Worm (Caenorhabditis elegans) whole organism, young adult: ENCODE data around the gene C29E4.17.

Experiments used
- B0035.1 ChIP-seq: sonication (generic microtip); optimal IDR thresholded peaks from 2 replicates; lab custom pipeline; 2016; ENCODE audit warnings: missing genetic modification characterization, mild to moderate bottlenecking, missing compliant biosample characterization, missing genotype, missing genetic modification reagents
- D2030.7 ChIP-seq: fragments of 200-800 bp; sonication (Bioruptor generic); IDR thresholded peaks from 2 replicates; pipeline ENCODE4 v1.3.6; 2022; ENCODE audit warnings: missing genetic modification reagents, missing genetic modification characterization, missing compliant biosample characterization
- F22D6.2 ChIP-seq: sonication (generic microtip); optimal IDR thresholded peaks from 2 replicates; lab custom pipeline; 2016; ENCODE audit warnings: mild to moderate bottlenecking, missing genetic modification characterization, missing compliant biosample characterization
- F37B4.10 ChIP-seq: fragments of 200-800 bp; sonication (Bioruptor generic); IDR thresholded peaks from 2 replicates; pipeline ENCODE4 v1.3.6; 2022; ENCODE audit warnings: missing genetic modification characterization, missing compliant biosample characterization
- K12H6.12 ChIP-seq: fragments of 200-800 bp; sonication (Bioruptor generic); optimal IDR thresholded peaks from 2 replicates; lab custom pipeline; 2018; ENCODE audit warnings: mild to moderate bottlenecking, missing genetic modification characterization, missing compliant biosample characterization
- T07F8.4 ChIP-seq: sonication (generic microtip); optimal IDR thresholded peaks from 2 replicates; lab custom pipeline; 2016; ENCODE audit warnings: mild to moderate bottlenecking, missing genetic modification characterization, moderate library complexity, missing compliant biosample characterization
- Y56A3A.18 ChIP-seq: fragments of 200-800 bp; sonication (Bioruptor generic); IDR thresholded peaks from 2 replicates; pipeline ENCODE4 v1.3.6; 2022; ENCODE audit warnings: missing genetic modification reagents, missing genetic modification characterization, missing compliant biosample characterization
- Y79H2A.3 ChIP-seq: fragments of 200-800 bp; sonication (Bioruptor generic); conservative IDR thresholded peaks from 2 replicates; pipeline ENCODE4 v1.3.6; 2022; ENCODE audit warnings: missing genetic modification reagents, missing genetic modification characterization, missing compliant biosample characterization
- Y95B8A.8 ChIP-seq: fragments of 200-800 bp; sonication (Bioruptor generic); IDR thresholded peaks from 2 replicates; pipeline ENCODE4 v1.3.6; 2022; ENCODE audit warnings: missing genetic modification reagents, missing genetic modification characterization, missing compliant biosample characterization
- ama-1 ChIP-seq, 3 experiments: fragments of 150-350 bp in 1 of 3; sonication (generic microtip) in 2 of 3; optimal IDR thresholded peaks; 2 replicates each; lab custom pipeline; 2014 to 2018; ENCODE audit warnings: missing biosample characterization in 2 of 3, missing genetic modification characterization in 2 of 3, missing genetic modification reagents in 2 of 3
- bed-1 ChIP-seq: fragments of 200-800 bp; sonication (Bioruptor generic); IDR thresholded peaks from 2 replicates; pipeline ENCODE4 v1.3.6; 2022; ENCODE audit warnings: missing genetic modification reagents, missing genetic modification characterization, missing compliant biosample characterization
- bed-2 ChIP-seq: fragments of 200-800 bp; sonication (Bioruptor generic); IDR thresholded peaks from 2 replicates; pipeline ENCODE4 v1.3.6; 2022; ENCODE audit warnings: missing genetic modification reagents, missing genetic modification characterization, missing compliant biosample characterization
- ceh-58 ChIP-seq: fragments of 200-800 bp; sonication (Bioruptor generic); IDR thresholded peaks from 2 replicates; pipeline ENCODE4 v1.3.6; 2022; ENCODE audit warnings: missing genetic modification characterization, missing compliant biosample characterization
- ceh-79 ChIP-seq: sonication (generic microtip); optimal IDR thresholded peaks from 2 replicates; lab custom pipeline; 2017; ENCODE audit warnings: mild to moderate bottlenecking, missing genetic modification characterization, missing compliant biosample characterization
- chd-7 ChIP-seq: sonication (generic microtip); optimal IDR thresholded peaks from 2 replicates; lab custom pipeline; 2016; ENCODE audit warnings: mild to moderate bottlenecking, missing genetic modification characterization, moderate library complexity, missing compliant biosample characterization
- dox-1 ChIP-seq: fragments of 200-800 bp; sonication (Bioruptor generic); IDR thresholded peaks from 2 replicates; pipeline ENCODE4 v1.3.6; 2022; ENCODE audit warnings: missing genetic modification reagents, missing genetic modification characterization, missing compliant biosample characterization
- efl-1 ChIP-seq: fragments of 150-350 bp; optimal IDR thresholded peaks from 2 replicates; lab custom pipeline; 2014; ENCODE audit warnings: missing biosample characterization, missing genetic modification reagents, missing genetic modification characterization
- egl-18 ChIP-seq: fragments of 200-800 bp; sonication (Bioruptor generic); IDR thresholded peaks from 2 replicates; pipeline ENCODE4 v1.3.6; 2022; ENCODE audit warnings: missing genetic modification reagents, missing genetic modification characterization, missing compliant biosample characterization
- egl-44 ChIP-seq: fragments of 200-800 bp; sonication (Bioruptor generic); IDR thresholded peaks from 2 replicates; pipeline ENCODE4 v1.3.6; 2022; ENCODE audit warnings: missing genetic modification reagents, missing genetic modification characterization, missing compliant biosample characterization
- egrh-3 ChIP-seq: fragments of 200-800 bp; sonication (Bioruptor generic); IDR thresholded peaks from 2 replicates; pipeline ENCODE4 v1.3.6; 2022; ENCODE audit warnings: missing genetic modification reagents, missing genetic modification characterization, missing compliant biosample characterization
- hlh-12 ChIP-seq: sonication (generic microtip); optimal IDR thresholded peaks from 2 replicates; lab custom pipeline; 2016; ENCODE audit warnings: missing genetic modification characterization, missing compliant biosample characterization
- hmg-20 ChIP-seq: fragments of 200-800 bp; sonication (Bioruptor generic); IDR thresholded peaks from 2 replicates; pipeline ENCODE4 v1.3.6; 2022; ENCODE audit warnings: missing genetic modification reagents, missing genetic modification characterization, missing compliant biosample characterization
- hrde-1 ChIP-seq: sonication (generic microtip); optimal IDR thresholded peaks from 2 replicates; lab custom pipeline; 2016; ENCODE audit warnings: missing genetic modification characterization, mild to moderate bottlenecking, missing compliant biosample characterization, moderate library complexity, missing genotype, missing genetic modification reagents, borderline replicate concordance
- let-607 ChIP-seq, 2 experiments: fragments of 200-800 bp in 1 of 2; sonication (Bioruptor generic) in 1 of 2; sonication (generic microtip) in 1 of 2; optimal IDR thresholded peaks; 2 replicates each; lab custom pipeline; 2016 to 2018; ENCODE audit warnings: mild to moderate bottlenecking in 2 of 2, missing compliant biosample characterization in 2 of 2, missing genetic modification characterization in 2 of 2, moderate library complexity in 2 of 2, missing genotype in 1 of 2
- lin-35 ChIP-seq, 3 experiments: fragments of 150-350 bp in 2 of 3; sonication (generic microtip) in 1 of 3; optimal IDR thresholded peaks; 2 replicates each; lab custom pipeline; 2014 to 2018; ENCODE audit warnings: missing biosample characterization in 3 of 3, missing genetic modification characterization in 3 of 3, missing genetic modification reagents in 3 of 3
- lin-40 ChIP-seq: sonication (generic microtip); optimal IDR thresholded peaks from 2 replicates; lab custom pipeline; 2016; ENCODE audit warnings: missing genetic modification characterization, mild to moderate bottlenecking, missing compliant biosample characterization, missing genotype, missing genetic modification reagents
- lin-54 ChIP-seq: fragments of 200-800 bp; sonication (Bioruptor generic); optimal IDR thresholded peaks from 2 replicates; lab custom pipeline; 2018; ENCODE audit warnings: mild to moderate bottlenecking, missing genetic modification characterization, missing compliant biosample characterization
- lsl-1 ChIP-seq: fragments of 200-800 bp; sonication (Bioruptor generic); optimal IDR thresholded peaks from 2 replicates; lab custom pipeline; 2018; ENCODE audit warnings: mild to moderate bottlenecking, missing genetic modification characterization, moderate library complexity, missing compliant biosample characterization
- lsy-27 ChIP-seq: sonication (generic microtip); optimal IDR thresholded peaks from 2 replicates; lab custom pipeline; 2017; ENCODE audit warnings: missing genetic modification characterization, mild to moderate bottlenecking, missing compliant biosample characterization, antibody characterized with exemption, missing genotype, borderline replicate concordance; ENCODE audit not compliant: insufficient read depth
- mel-28 ChIP-seq: sonication (generic microtip); optimal IDR thresholded peaks from 2 replicates; lab custom pipeline; 2016; ENCODE audit warnings: borderline replicate concordance, mild to moderate bottlenecking, missing genetic modification characterization, missing compliant biosample characterization
- nhr-179 ChIP-seq: sonication (generic microtip); optimal IDR thresholded peaks from 2 replicates; lab custom pipeline; 2016; ENCODE audit warnings: mild to moderate bottlenecking, missing genetic modification characterization, missing compliant biosample characterization
- nhr-80 ChIP-seq: sonication (generic microtip); optimal IDR thresholded peaks from 2 replicates; lab custom pipeline; 2016; ENCODE audit warnings: missing genetic modification characterization, missing compliant biosample characterization
- nhr-90 ChIP-seq: sonication (generic microtip); optimal IDR thresholded peaks from 2 replicates; lab custom pipeline; 2016; ENCODE audit warnings: missing genotype, mild to moderate bottlenecking, missing genetic modification characterization, missing compliant biosample characterization
- pbrm-1 ChIP-seq: fragments of 200-800 bp; sonication (Bioruptor generic); IDR thresholded peaks from 2 replicates; pipeline ENCODE4 v1.3.6; 2022; ENCODE audit warnings: missing genetic modification reagents, missing genetic modification characterization, missing compliant biosample characterization
- sdz-38 ChIP-seq: sonication (generic microtip); optimal IDR thresholded peaks from 2 replicates; lab custom pipeline; 2016; ENCODE audit warnings: missing genotype, missing genetic modification characterization, missing compliant biosample characterization
- sea-2 ChIP-seq: fragments of 200-800 bp; sonication (Bioruptor generic); IDR thresholded peaks from 2 replicates; pipeline ENCODE4 v1.3.6; 2022; ENCODE audit warnings: missing genetic modification characterization, missing compliant biosample characterization
- snpc-1.1 ChIP-seq: sonication (generic microtip); optimal IDR thresholded peaks from 2 replicates; lab custom pipeline; 2017; ENCODE audit warnings: missing genetic modification characterization, mild to moderate bottlenecking, missing compliant biosample characterization, antibody characterized with exemption, moderate library complexity, missing genotype, missing genetic modification reagents; ENCODE audit not compliant: insufficient read depth
- snpc-1.3 ChIP-seq: sonication (generic microtip); optimal IDR thresholded peaks from 2 replicates; lab custom pipeline; 2017; ENCODE audit warnings: missing genetic modification characterization, mild to moderate bottlenecking, missing compliant biosample characterization, antibody characterized with exemption, moderate library complexity, missing genotype, missing genetic modification reagents; ENCODE audit not compliant: insufficient read depth
- snpc-4 ChIP-seq, 5 experiments: fragments of 150-350 bp in 1 of 5; sonication (generic microtip) in 4 of 5; optimal IDR thresholded peaks; 2 replicates each; lab custom pipeline; 2014 to 2018; ENCODE audit warnings: missing genetic modification characterization in 5 of 5, missing biosample characterization in 3 of 5, antibody characterized with exemption in 2 of 5, mild to moderate bottlenecking in 2 of 5, missing compliant biosample characterization in 2 of 5, missing genotype in 2 of 5, moderate library complexity in 2 of 5, missing genetic modification reagents in 1 of 5
- sptf-2 ChIP-seq: fragments of 200-800 bp; sonication (Bioruptor generic); optimal IDR thresholded peaks from 2 replicates; lab custom pipeline; 2018; ENCODE audit warnings: mild to moderate bottlenecking, missing genetic modification characterization, missing compliant biosample characterization
- tbp1 ChIP-seq: fragments of 200-800 bp; sonication (Bioruptor generic); optimal IDR thresholded peaks from 2 replicates; lab custom pipeline; 2018; ENCODE audit warnings: mild to moderate bottlenecking, missing genetic modification characterization, missing compliant biosample characterization
- tlf-1 ChIP-seq: fragments of 200-800 bp; sonication (Bioruptor generic); optimal IDR thresholded peaks from 2 replicates; lab custom pipeline; 2018; ENCODE audit warnings: mild to moderate bottlenecking, missing genetic modification characterization, missing compliant biosample characterization
- zfh-2 ChIP-seq: fragments of 200-800 bp; sonication (Bioruptor generic); conservative IDR thresholded peaks from 2 replicates; pipeline ENCODE4 v1.3.6; 2022; ENCODE audit warnings: missing genetic modification reagents, missing genetic modification characterization, missing compliant biosample characterization
- ztf-18 ChIP-seq: sonication (generic microtip); optimal IDR thresholded peaks from 2 replicates; lab custom pipeline; 2016; ENCODE audit warnings: missing genotype, mild to moderate bottlenecking, missing genetic modification characterization, missing compliant biosample characterization
- ztf-26 ChIP-seq: sonication (generic microtip); optimal IDR thresholded peaks from 2 replicates; lab custom pipeline; 2017; ENCODE audit warnings: missing genetic modification characterization, missing compliant biosample characterization
- ztf-6 ChIP-seq: fragments of 200-800 bp; sonication (Bioruptor generic); IDR thresholded peaks from 2 replicates; pipeline ENCODE4 v1.3.6; 2022; ENCODE audit warnings: missing genetic modification reagents, missing genetic modification characterization, missing compliant biosample characterization

Gene C29E4.17

DNA sequence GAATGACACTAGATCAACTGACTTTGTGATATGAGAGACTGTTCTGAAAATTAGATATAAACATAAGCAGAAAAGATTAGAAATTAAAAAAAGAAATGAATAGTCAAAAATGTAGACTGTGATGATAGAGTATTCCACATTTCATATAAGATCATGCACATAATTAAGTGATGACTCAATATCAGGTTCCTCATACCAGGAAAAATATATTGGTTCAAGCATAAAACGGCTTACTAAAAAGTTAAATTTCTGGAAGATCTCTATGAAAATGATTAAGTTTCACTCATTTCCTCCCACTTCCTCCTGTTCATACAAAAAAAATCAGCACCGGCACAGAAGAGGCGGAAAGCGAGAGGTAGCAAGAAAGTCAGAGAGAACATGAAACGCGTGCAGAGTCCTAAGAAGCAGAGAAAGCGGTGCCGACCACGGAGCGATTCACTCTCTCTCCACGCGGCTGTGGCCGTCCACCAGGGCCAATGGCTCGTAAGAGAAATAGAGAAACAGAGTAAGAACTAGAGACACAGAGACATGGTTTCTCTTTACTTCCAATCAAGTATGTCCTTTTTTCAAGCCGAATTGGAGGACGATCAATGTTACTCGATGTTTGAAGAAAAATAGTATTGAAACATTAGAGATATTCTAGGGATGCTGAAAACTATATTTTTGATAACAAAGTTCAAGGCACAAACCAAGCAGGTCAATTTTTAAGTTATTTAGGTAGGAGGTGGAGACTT, 30.6 kb upstream of the C29E4.17 start, which contains the start of the genes ZK688.5 and fahd-1 (continued):
- no peak for TF ChIP-seq snpc-1.1 (tag; lab: Kevin White, UChicago)
- peak; percentile 34 for TF ChIP-seq K12H6.12 (tag; lab: Kevin White, UChicago)
- TF ChIP-seq ama-1 (optimal IDR thresholded peaks at IDR 0.05; lab: Kevin White, UChicago): no peak
- TF ChIP-seq ama-1 (GFP tag; optimal IDR thresholded peaks at IDR 0.05; lab: Kevin White, UChicago): no peak
- TF ChIP-seq lin-35 (GFP tag; optimal IDR thresholded peaks at IDR 0.05; lab: Kevin White, UChicago): no peak
- TF ChIP-seq pbrm-1 (GFP tag; lab: Robert Waterston, UW): 0 out of 2 replicates have a peak, but pooled peaks have one; percentile 26
- TF ChIP-seq hlh-12 (tag; lab: Kevin White, UChicago): no peak
- TF ChIP-seq nhr-80 (tag; lab: Kevin White, UChicago): peak; percentile 91
- TF ChIP-seq bed-2 (GFP tag; lab: Robert Waterston, UW): no peak
- no peak for TF ChIP-seq Y95B8A.8 (GFP tag; lab: Robert Waterston, UW)
- peak; percentile 29 for TF ChIP-seq chd-7
- TF ChIP-seq efl-1 (GFP tag; lab: Kevin White, UChicago): no peak
- no peak for TF ChIP-seq F22D6.2 (tag; lab: Kevin White, UChicago)
- no peak for TF ChIP-seq egl-18
- peak; percentile 71 for TF ChIP-seq lsy-27 (tag; lab: Kevin White, UChicago)
- peak; percentile 24; the same call in 1 of the 2 replicates for TF ChIP-seq egrh-3
- no peak for TF ChIP-seq ztf-18 (tag; lab: Kevin White, UChicago)
- TF ChIP-seq lin-54 (GFP tag; lab: Kevin White, UChicago): peak; percentile 7
- no peak for TF ChIP-seq T07F8.4 (tag; lab: Kevin White, UChicago)
- TF ChIP-seq tbp1 (GFP tag; lab: Kevin White, UChicago): peak; percentile 45
- TF ChIP-seq mel-28 (tag; lab: Kevin White, UChicago): no peak
- TF ChIP-seq zfh-2 (GFP tag; lab: Robert Waterston, UW): no peak
- TF ChIP-seq tlf-1 (GFP tag; lab: Kevin White, UChicago): no peak
- TF ChIP-seq B0035.1 (tag; lab: Kevin White, UChicago): no peak
- no peak for TF ChIP-seq D2030.7 (GFP tag; lab: Robert Waterston, UW)
- TF ChIP-seq ztf-6 (GFP tag; lab: Robert Waterston, UW): no peak
- no peak for TF ChIP-seq hrde-1 (tag; lab: Kevin White, UChicago)
- TF ChIP-seq ceh-79 (tag; lab: Kevin White, UChicago): no peak
- no peak for TF ChIP-seq bed-1
- no peak for TF ChIP-seq nhr-90 (tag; lab: Kevin White, UChicago)
- TF ChIP-seq nhr-179 (tag; lab: Kevin White, UChicago): no peak
- no peak for TF ChIP-seq sea-2
- TF ChIP-seq let-607 (tag; optimal IDR thresholded peaks at IDR 0.05; lab: Kevin White, UChicago): peak; percentile 27 to 51
- TF ChIP-seq dox-1 (GFP tag; lab: Robert Waterston, UW): no peak; the same call in 1 of the 2 replicates
- no peak for TF ChIP-seq egl-44
- no peak for TF ChIP-seq lsl-1 (GFP tag; lab: Kevin White, UChicago)
- no peak for TF ChIP-seq F37B4.10
- peak; percentile 69 for TF ChIP-seq lin-40 (tag; lab: Kevin White, UChicago)
- TF ChIP-seq Y56A3A.18 (GFP tag; lab: Robert Waterston, UW): no peak
- TF ChIP-seq ztf-26: peak; percentile 39
- no peak for TF ChIP-seq sptf-2 (GFP tag; lab: Kevin White, UChicago)
- no peak for TF ChIP-seq Y79H2A.3 (GFP tag; lab: Robert Waterston, UW)
- TF ChIP-seq snpc-4 (GFP tag; optimal IDR thresholded peaks at IDR 0.05; lab: Kevin White, UChicago): no peak
- peak in 3 of 4 experiments; percentile 2 to 48 (median 12) for TF ChIP-seq snpc-4 (tag; optimal IDR thresholded peaks at IDR 0.05; lab: Kevin White, UChicago)
- TF ChIP-seq snpc-1.3 (tag; lab: Kevin White, UChicago): no peak
- no peak for TF ChIP-seq ceh-58 (GFP tag; lab: Robert Waterston, UW)
- no peak for TF ChIP-seq hmg-20 (GFP tag; lab: Robert Waterston, UW)
- no peak for TF ChIP-seq sdz-38
